Worm (Caenorhabditis elegans): Measurements from ENCODE around the gene R02D5.10.

ce11 chrV:14505745-14506214, 23.7 kb downstream of the R02D5.10 start:
- TF ChIP-seq Y53F4B.3 (GFP tag; IDR thresholded peaks at IDR 0.05) = no peak
- no peak for TF ChIP-seq ceh-100 (GFP tag; IDR thresholded peaks at IDR 0.05)
- no peak for TF ChIP-seq snpc-1.1 (tag; optimal IDR thresholded peaks at IDR 0.05; ENCODE audit: insufficient read depth)

Data from whole organism, young adult.